Fruit fly (Drosophila melanogaster): ENCODE results near the gene CG43886.
A peak's percentile ranks its signal among the peaks of the same experiment; 100 is the strongest.

Gene CG43886

dm6 chr3L:8165436-8165835, 5.9 kb upstream of the CG43886 start, which contains the start of gene CG13675:
Gene CG13675, minus strand, starts transcription at chr3L:8165518.
- TF ChIP-seq CG17801 (GFP tag; optimal IDR thresholded peaks at IDR 0.05; ENCODE audit: partially characterized antibody) = no peak

- TF ChIP-seq CG17801 (GFP tag; optimal IDR thresholded peaks at IDR 0.05; ENCODE audit: partially characterized antibody) = peak; percentile 14
These were observed 726 bp downstream of the CG43886 start, which contains the start of gene CG42445 for dm6 chr3L:8158715-8159380. Gene CG42445, minus strand, starts transcription at chr3L:8158900.

DNA sequence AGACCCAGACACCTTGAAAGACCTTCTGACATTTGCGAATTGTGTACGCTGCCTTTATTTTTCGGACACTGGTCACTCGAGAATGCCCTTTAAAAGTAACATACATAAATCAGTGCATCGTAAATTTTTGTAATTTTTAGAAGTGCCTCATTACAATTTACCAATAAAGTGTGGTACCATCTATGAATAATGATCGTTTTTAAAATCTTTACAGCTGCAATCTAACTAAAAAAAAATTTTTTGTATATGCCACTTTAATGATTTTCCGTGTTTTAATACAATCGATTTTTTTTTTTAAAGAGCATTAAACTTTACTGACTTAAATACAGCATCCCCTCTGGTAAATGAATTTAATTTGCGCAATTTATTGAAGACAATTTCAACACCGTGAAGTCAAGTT, 2.5 kb downstream of the CG43886 start:
- TF ChIP-seq CG17801 (GFP tag; optimal IDR thresholded peaks at IDR 0.05; ENCODE audit: partially characterized antibody) = no peak

- TF ChIP-seq CG17801 (GFP tag; optimal IDR thresholded peaks at IDR 0.05; ENCODE audit: partially characterized antibody) = no peak
These were observed 3.4 kb downstream of the CG43886 start for dm6 chr3L:8156199-8156598.

dm6 chr3L:8155324-8155723, 4.2 kb downstream of the CG43886 start:
- TF ChIP-seq CG17801 (GFP tag; optimal IDR thresholded peaks at IDR 0.05; ENCODE audit: partially characterized antibody) = no peak

DNA sequence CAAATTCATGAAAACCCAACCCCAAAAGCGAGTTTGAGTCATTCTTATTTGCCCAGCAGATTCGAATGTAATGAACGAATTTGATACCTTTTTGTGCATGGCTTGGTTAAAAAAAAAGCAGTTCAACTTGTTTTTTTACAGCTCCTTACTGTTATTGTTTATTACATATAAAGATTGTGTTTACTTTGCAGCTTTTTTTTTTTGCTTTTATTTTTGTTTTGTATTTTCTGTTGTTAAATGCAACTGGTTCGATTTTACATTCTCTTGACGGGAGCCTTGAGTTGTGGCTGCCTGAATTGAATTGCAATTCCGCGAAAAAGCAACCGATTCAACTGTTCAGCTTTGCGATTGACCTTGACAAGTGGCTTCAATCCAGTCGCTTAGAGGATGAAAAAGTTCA, 5.0 kb downstream of the CG43886 start:
- no peak for TF ChIP-seq CG17801 (GFP tag; optimal IDR thresholded peaks at IDR 0.05; ENCODE audit: partially characterized antibody)

dm6 chr3L:8153206-8153996, 6.2 kb downstream of the CG43886 start:
- TF ChIP-seq CG17801 (GFP tag; optimal IDR thresholded peaks at IDR 0.05; ENCODE audit: partially characterized antibody) = no peak

- no peak for TF ChIP-seq CG17801 (GFP tag; optimal IDR thresholded peaks at IDR 0.05; ENCODE audit: partially characterized antibody)
These were observed 7.8 kb downstream of the CG43886 start, which contains the start of gene CG13676 for dm6 chr3L:8151727-8152199. Gene CG13676, minus strand, starts transcription at chr3L:8151813.

- no peak for TF ChIP-seq CG17801 (GFP tag; optimal IDR thresholded peaks at IDR 0.05; ENCODE audit: partially characterized antibody)
These were observed 8.8 kb downstream of the CG43886 start for dm6 chr3L:8150812-8151211.

- TF ChIP-seq CG17801 (GFP tag; optimal IDR thresholded peaks at IDR 0.05; ENCODE audit: partially characterized antibody) = no peak
These were observed 9.3 kb downstream of the CG43886 start for dm6 chr3L:8150284-8150683.

- TF ChIP-seq CG17801 (GFP tag; optimal IDR thresholded peaks at IDR 0.05; ENCODE audit: partially characterized antibody) = peak; percentile 64
These were observed 22.1 kb downstream of the CG43886 start, which contains the start of the genes Setx and mus301 for dm6 chr3L:8137448-8137906. Gene Setx, minus strand, starts transcription at chr3L:8137498. Gene mus301, plus strand, starts transcription at chr3L:8137808.

- TF ChIP-seq CG17801 (GFP tag; optimal IDR thresholded peaks at IDR 0.05; ENCODE audit: partially characterized antibody) = peak; percentile 27
These were observed 31.1 kb downstream of the CG43886 start for dm6 chr3L:8128396-8129050.

DNA sequence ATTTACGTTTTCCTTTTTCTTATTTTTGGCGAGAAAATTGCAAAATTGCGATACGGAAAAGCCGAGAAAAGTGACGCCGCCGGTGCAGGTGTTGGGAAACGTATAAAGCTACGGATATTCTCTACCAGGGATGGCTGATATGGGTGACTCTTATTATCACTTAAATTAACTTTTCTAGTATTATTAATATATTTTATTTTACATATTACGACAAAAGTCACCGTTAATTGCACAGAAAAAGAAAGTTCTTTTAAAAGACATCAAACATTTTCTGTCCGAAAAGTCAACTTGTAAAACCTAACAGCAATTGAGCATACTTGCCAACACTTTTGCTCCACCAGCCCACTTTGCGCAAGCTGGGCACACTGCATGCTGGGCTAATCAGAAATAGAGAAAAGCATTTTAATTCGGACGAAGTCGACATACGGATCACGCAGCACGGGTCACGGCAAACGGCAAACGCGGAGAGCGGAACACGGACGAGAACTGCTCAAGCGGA, 31.8 kb downstream of the CG43886 start, which contains the start of the genes Cds and Uba2:
Gene Cds (plus strand): TSS at position 51 of the 499 bp plus-strand sequence.
Gene Uba2 (minus strand): TSS at position 107 of the 499 bp plus-strand sequence.
- peak; percentile 96 for TF ChIP-seq CG17801 (GFP tag; optimal IDR thresholded peaks at IDR 0.05; ENCODE audit: partially characterized antibody)

DNA sequence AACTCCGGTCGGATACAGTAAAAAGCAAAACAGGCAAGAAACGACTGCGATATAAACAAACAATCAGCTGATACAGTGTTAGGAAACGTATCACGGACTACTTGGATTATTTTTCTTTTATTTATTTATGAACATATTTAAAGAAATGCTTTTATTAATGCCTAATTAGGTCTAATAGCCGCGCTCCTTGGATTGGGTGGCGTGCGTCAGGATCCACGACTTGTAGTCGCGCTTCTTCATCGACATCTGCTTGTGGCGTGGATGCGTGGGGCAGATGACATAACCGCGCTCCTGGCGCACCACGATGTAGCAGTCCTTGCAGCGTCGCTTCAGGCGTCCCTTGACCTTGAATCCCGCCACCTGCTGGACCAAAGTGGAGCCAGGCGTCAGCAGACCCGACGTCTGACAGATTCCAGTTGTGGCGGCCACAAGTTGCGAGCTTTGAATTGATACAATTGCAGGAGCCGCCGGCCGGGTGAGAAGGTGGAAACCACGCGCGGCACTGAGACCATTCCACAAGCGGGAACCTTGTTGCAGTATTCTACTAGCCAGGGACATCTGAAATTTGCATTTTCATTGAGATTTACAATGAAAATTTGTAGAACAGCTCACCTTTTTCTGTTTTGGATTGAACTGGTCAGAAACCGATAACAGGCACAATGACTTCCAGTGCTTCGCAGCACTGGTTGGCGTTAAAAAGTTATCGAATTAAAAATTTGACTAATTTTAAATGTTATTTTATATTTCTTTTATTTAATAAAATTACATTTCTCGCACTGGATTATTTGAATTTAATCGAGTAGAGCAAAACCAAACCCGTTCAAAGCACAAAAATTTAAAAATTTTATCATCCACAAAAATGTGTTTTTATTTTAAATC, 34.9 kb downstream of the CG43886 start, which contains the start of the genes CG7550 and mRpL36:
Gene CG7550 (minus strand): TSS at position 51 of the 879 bp plus-strand sequence.
Gene mRpL36 (minus strand): TSS at position 652 of the 879 bp plus-strand sequence.
- TF ChIP-seq CG17801 (GFP tag; optimal IDR thresholded peaks at IDR 0.05; ENCODE audit: partially characterized antibody) = no peak
